Worm (Caenorhabditis elegans) whole organism, L1 larva: Measurements from ENCODE around the gene nhr-129.

Source experiments
- C16A3.4 ChIP-seq: fragments of 150-350 bp; optimal IDR thresholded peaks from 2 replicates; lab custom pipeline; 2014; ENCODE audit warnings: missing biosample characterization, missing genetic modification characterization
- C34B4.2 ChIP-seq: sonication (generic microtip); optimal IDR thresholded peaks from 2 replicates; lab custom pipeline; 2017; ENCODE audit warnings: mild to moderate bottlenecking, missing genetic modification characterization, missing compliant biosample characterization
- aha-1 ChIP-seq: fragments of 150-350 bp; optimal IDR thresholded peaks from 2 replicates; lab custom pipeline; 2014; ENCODE audit warnings: missing biosample characterization, missing genetic modification characterization
- alr-1 ChIP-seq: fragments of 200-800 bp; sonication (Bioruptor generic); optimal IDR thresholded peaks from 2 replicates; lab custom pipeline; 2018; ENCODE audit warnings: borderline replicate concordance, mild to moderate bottlenecking, missing genetic modification characterization, missing compliant biosample characterization
- ceh-63 ChIP-seq: fragments of 200-800 bp; sonication (Bioruptor generic); optimal IDR thresholded peaks from 2 replicates; lab custom pipeline; 2018; ENCODE audit warnings: mild to moderate bottlenecking, missing genetic modification characterization, missing compliant biosample characterization
- ceh-88 ChIP-seq: fragments of 200-800 bp; sonication (Bioruptor generic); IDR thresholded peaks from 2 replicates; pipeline ENCODE4 v1.3.6; 2022; ENCODE audit warnings: missing genetic modification characterization, missing compliant biosample characterization
- ceh-90 ChIP-seq: sonication (generic microtip); optimal IDR thresholded peaks from 2 replicates; lab custom pipeline; 2016; ENCODE audit warnings: missing genetic modification characterization, missing compliant biosample characterization
- dsc-1 ChIP-seq: sonication (generic microtip); optimal IDR thresholded peaks from 2 replicates; lab custom pipeline; 2016; ENCODE audit warnings: mild to moderate bottlenecking, missing genetic modification characterization, missing compliant biosample characterization
- egl-13 ChIP-seq: sonication (generic microtip); optimal IDR thresholded peaks from 2 replicates; lab custom pipeline; 2016; ENCODE audit warnings: missing genotype, missing genetic modification reagents, missing genetic modification characterization, missing compliant biosample characterization
- egl-27 ChIP-seq, 2 experiments: fragments of 150-350 bp in 1 of 2; sonication (generic microtip); optimal IDR thresholded peaks; 3 replicates each; lab custom pipeline; 2017 to 2018; ENCODE audit warnings: missing biosample characterization in 2 of 2, missing genetic modification characterization in 2 of 2, missing genetic modification reagents in 2 of 2
- elt-2 ChIP-seq: sonication (generic microtip); optimal IDR thresholded peaks from 2 replicates; lab custom pipeline; 2016; ENCODE audit warnings: missing genetic modification characterization, mild to moderate bottlenecking, inconsistent platforms, missing compliant biosample characterization, missing genetic modification reagents
- elt-3 ChIP-seq, 6 experiments: fragments of 150-350 bp in 1 of 6; sonication (generic microtip); optimal IDR thresholded peaks; 2 replicates each; lab custom pipeline; 2017 to 2018; ENCODE audit warnings: missing biosample characterization in 6 of 6, missing genetic modification characterization in 6 of 6, inconsistent platforms in 1 of 6
- fkh-10 ChIP-seq: sonication (generic microtip); optimal IDR thresholded peaks from 2 replicates; lab custom pipeline; 2017; ENCODE audit warnings: missing biosample characterization, missing genetic modification reagents, missing genetic modification characterization
- fkh-4 ChIP-seq: sonication (generic microtip); optimal IDR thresholded peaks from 2 replicates; lab custom pipeline; 2016; ENCODE audit warnings: missing compliant biosample characterization, missing genetic modification characterization, borderline replicate concordance
- fkh-8 ChIP-seq: sonication (generic microtip); optimal IDR thresholded peaks from 2 replicates; lab custom pipeline; 2016; ENCODE audit warnings: mild to moderate bottlenecking, missing genetic modification characterization, missing compliant biosample characterization
- fos-1 ChIP-seq: fragments of 150-350 bp; optimal IDR thresholded peaks from 2 replicates; lab custom pipeline; 2014; ENCODE audit warnings: missing biosample characterization, missing genetic modification characterization
- grh-1 ChIP-seq: fragments of 200-800 bp; sonication (Bioruptor generic); IDR thresholded peaks from 2 replicates; pipeline ENCODE4 v1.3.6; 2022; ENCODE audit warnings: missing genetic modification reagents, missing genetic modification characterization, missing compliant biosample characterization
- hlh-17 ChIP-seq: fragments of 200-800 bp; sonication (Bioruptor generic); optimal IDR thresholded peaks from 2 replicates; lab custom pipeline; 2018; ENCODE audit warnings: missing genetic modification characterization, mild to moderate bottlenecking, missing compliant biosample characterization, moderate library complexity, borderline replicate concordance
- hlh-4 ChIP-seq: sonication (generic microtip); optimal IDR thresholded peaks from 2 replicates; lab custom pipeline; 2016; ENCODE audit warnings: mild to moderate bottlenecking, missing genetic modification characterization, missing compliant biosample characterization
- hpl-2 ChIP-seq: fragments of 150-350 bp; optimal IDR thresholded peaks from 2 replicates; lab custom pipeline; 2014; ENCODE audit warnings: missing biosample characterization, missing genetic modification reagents, missing genetic modification characterization
- jun-1 ChIP-seq: fragments of 150-350 bp; optimal IDR thresholded peaks from 2 replicates; lab custom pipeline; 2014; ENCODE audit warnings: missing biosample characterization, missing genetic modification reagents, missing genetic modification characterization
- lin-15B ChIP-seq: fragments of 150-350 bp; sonication (generic microtip); optimal IDR thresholded peaks from 3 replicates; lab custom pipeline; 2014; ENCODE audit warnings: missing biosample characterization, missing genetic modification characterization
- lin-35 ChIP-seq, 2 experiments: fragments of 150-350 bp; optimal IDR thresholded peaks; 2 replicates each; lab custom pipeline; 2014; ENCODE audit warnings: missing biosample characterization in 2 of 2, missing genetic modification characterization in 2 of 2, missing genetic modification reagents in 2 of 2
- lin-39 ChIP-seq: fragments of 150-350 bp; optimal IDR thresholded peaks from 2 replicates; lab custom pipeline; 2014; ENCODE audit warnings: missing biosample characterization, missing genetic modification reagents, missing genetic modification characterization
- lir-3 ChIP-seq: sonication (generic microtip); optimal IDR thresholded peaks from 2 replicates; lab custom pipeline; 2016; ENCODE audit warnings: mild to moderate bottlenecking, missing genetic modification characterization, moderate library complexity, missing compliant biosample characterization; ENCODE audit not compliant: poor library complexity
- lsy-2 ChIP-seq, 2 experiments: fragments of 150-350 bp; optimal IDR thresholded peaks; 2 replicates each; lab custom pipeline; 2014; ENCODE audit warnings: missing biosample characterization in 2 of 2, missing genetic modification characterization in 2 of 2
- mdl-1 ChIP-seq, 2 experiments: fragments of 150-350 bp; optimal IDR thresholded peaks; 2 replicates each; lab custom pipeline; 2014 to 2017; ENCODE audit warnings: missing biosample characterization in 2 of 2, missing genetic modification characterization in 2 of 2, inconsistent platforms in 1 of 2
- mef-2 ChIP-seq: fragments of 150-350 bp; optimal IDR thresholded peaks from 2 replicates; lab custom pipeline; 2014; ENCODE audit warnings: missing biosample characterization, missing genetic modification characterization
- nhr-11 ChIP-seq: fragments of 150-350 bp; optimal IDR thresholded peaks from 2 replicates; lab custom pipeline; 2014; ENCODE audit warnings: missing biosample characterization, missing genetic modification characterization
- nhr-19 ChIP-seq: fragments of 200-800 bp; sonication (Bioruptor generic); conservative IDR thresholded peaks from 2 replicates; pipeline ENCODE4 v1.3.6; 2022; ENCODE audit warnings: missing genetic modification characterization, missing compliant biosample characterization
- nhr-20 ChIP-seq: sonication (generic microtip); optimal IDR thresholded peaks from 2 replicates; lab custom pipeline; 2016; ENCODE audit warnings: mild to moderate bottlenecking, missing genetic modification characterization, missing compliant biosample characterization
- nhr-237 ChIP-seq: fragments of 150-350 bp; optimal IDR thresholded peaks from 2 replicates; lab custom pipeline; 2014; ENCODE audit warnings: missing biosample characterization, missing genetic modification characterization
- nhr-28 ChIP-seq: fragments of 150-350 bp; optimal IDR thresholded peaks from 2 replicates; lab custom pipeline; 2014; ENCODE audit warnings: missing biosample characterization, missing genetic modification characterization
- nhr-71 ChIP-seq: sonication (generic microtip); optimal IDR thresholded peaks from 2 replicates; lab custom pipeline; 2016; ENCODE audit warnings: mild to moderate bottlenecking, missing genetic modification characterization, moderate library complexity, missing compliant biosample characterization
- nhr-84 ChIP-seq: sonication (generic microtip); optimal IDR thresholded peaks from 2 replicates; lab custom pipeline; 2017; ENCODE audit warnings: missing biosample characterization, missing genetic modification characterization
- pax-3 ChIP-seq: fragments of 200-800 bp; sonication (Bioruptor generic); optimal IDR thresholded peaks from 2 replicates; lab custom pipeline; 2018; ENCODE audit warnings: mild to moderate bottlenecking, missing genetic modification characterization, moderate library complexity, missing compliant biosample characterization
- pqm-1 ChIP-seq: sonication (generic microtip); optimal IDR thresholded peaks from 3 replicates; lab custom pipeline; 2017; ENCODE audit warnings: missing biosample characterization, missing genetic modification characterization
- rnt-1 ChIP-seq: sonication (generic microtip); optimal IDR thresholded peaks from 2 replicates; lab custom pipeline; 2016; ENCODE audit warnings: mild to moderate bottlenecking, missing genetic modification characterization, moderate library complexity, missing compliant biosample characterization
- skn-1 ChIP-seq: fragments of 150-350 bp; optimal IDR thresholded peaks from 2 replicates; lab custom pipeline; 2014; ENCODE audit warnings: missing biosample characterization, missing genetic modification characterization
- snpc-4 ChIP-seq: fragments of 150-350 bp; optimal IDR thresholded peaks from 2 replicates; lab custom pipeline; 2014; ENCODE audit warnings: missing biosample characterization, missing genetic modification characterization
- snu-23 ChIP-seq: sonication (generic microtip); optimal IDR thresholded peaks from 2 replicates; lab custom pipeline; 2016; ENCODE audit warnings: missing genetic modification characterization, missing compliant biosample characterization
- sox-4 ChIP-seq: sonication (generic microtip); optimal IDR thresholded peaks from 2 replicates; lab custom pipeline; 2016; ENCODE audit warnings: missing genetic modification characterization, missing compliant biosample characterization
- sup-37 ChIP-seq: fragments of 200-800 bp; sonication (Bioruptor generic); optimal IDR thresholded peaks from 2 replicates; lab custom pipeline; 2018; ENCODE audit warnings: mild to moderate bottlenecking, missing genetic modification characterization, missing compliant biosample characterization
- tbx-2 ChIP-seq: sonication (generic microtip); optimal IDR thresholded peaks from 2 replicates; lab custom pipeline; 2016; ENCODE audit warnings: missing genetic modification characterization, missing compliant biosample characterization
- tlp-1 ChIP-seq: fragments of 150-350 bp; optimal IDR thresholded peaks from 2 replicates; lab custom pipeline; 2014; ENCODE audit warnings: missing biosample characterization, missing genetic modification characterization
- unc-130 ChIP-seq: fragments of 150-350 bp; optimal IDR thresholded peaks from 2 replicates; lab custom pipeline; 2017; ENCODE audit warnings: missing biosample characterization, missing genetic modification characterization, inconsistent platforms
- unc-30 ChIP-seq: sonication (generic microtip); optimal IDR thresholded peaks from 2 replicates; lab custom pipeline; 2017; ENCODE audit warnings: missing biosample characterization, missing genetic modification characterization
- unc-62 ChIP-seq: fragments of 150-350 bp; optimal IDR thresholded peaks from 2 replicates; lab custom pipeline; 2014; ENCODE audit warnings: missing biosample characterization, missing genetic modification reagents, missing genetic modification characterization
- unc-86 ChIP-seq: sonication (generic microtip); optimal IDR thresholded peaks from 2 replicates; lab custom pipeline; 2016; ENCODE audit warnings: missing genetic modification characterization, missing compliant biosample characterization
- unc-98 ChIP-seq: fragments of 200-800 bp; sonication (Bioruptor generic); IDR thresholded peaks from 2 replicates; pipeline ENCODE4 v1.3.6; 2022; ENCODE audit warnings: missing genetic modification characterization, missing compliant biosample characterization
- vab-15 ChIP-seq: sonication (generic microtip); optimal IDR thresholded peaks from 2 replicates; lab custom pipeline; 2017; ENCODE audit warnings: missing genotype, mild to moderate bottlenecking, missing genetic modification characterization, missing compliant biosample characterization
- zag-1 ChIP-seq: fragments of 150-350 bp; optimal IDR thresholded peaks from 2 replicates; lab custom pipeline; 2014; ENCODE audit warnings: missing biosample characterization, missing genetic modification characterization
- zip-4 ChIP-seq: fragments of 200-800 bp; sonication (Bioruptor generic); optimal IDR thresholded peaks from 2 replicates; lab custom pipeline; 2018; ENCODE audit warnings: mild to moderate bottlenecking, missing genetic modification characterization, moderate library complexity, missing compliant biosample characterization
- ztf-4 ChIP-seq: fragments of 150-350 bp; optimal IDR thresholded peaks from 2 replicates; lab custom pipeline; 2014; ENCODE audit warnings: missing biosample characterization, missing genetic modification characterization

nhr-129 gene

ce11 chrV:13371336-13371735 is 40.5 kb upstream of the nhr-129 start (continued):
- no peak for TF ChIP-seq dsc-1 (tag; lab: Kevin White, UChicago)
- TF ChIP-seq mdl-1 (tag; optimal IDR thresholded peaks at IDR 0.05; lab: Kevin White, UChicago) = peak in 1 of 2 experiments; percentile 68
- TF ChIP-seq unc-30 = no peak
- TF ChIP-seq snu-23 = peak; percentile 92
- no peak for TF ChIP-seq unc-62 (GFP tag; lab: Kevin White, UChicago)
- no peak for TF ChIP-seq lin-15B
- TF ChIP-seq sup-37 (GFP tag; lab: Kevin White, UChicago) = no peak
- TF ChIP-seq snpc-4 (tag; lab: Kevin White, UChicago) = no peak
- no peak for TF ChIP-seq egl-13
- no peak for TF ChIP-seq unc-98 (GFP tag; lab: Robert Waterston, UW)
- peak; percentile 44 for TF ChIP-seq zip-4 (GFP tag; lab: Kevin White, UChicago)
- no peak for TF ChIP-seq fkh-8 (tag; lab: Kevin White, UChicago)
- no peak for TF ChIP-seq fkh-10 (GFP tag; lab: Kevin White, UChicago)
- peak; percentile 10 for TF ChIP-seq hpl-2 (GFP tag; lab: Kevin White, UChicago)
- TF ChIP-seq zag-1 (tag; lab: Kevin White, UChicago) = no peak
- TF ChIP-seq unc-130 = peak; percentile 59
- no peak for TF ChIP-seq hlh-17
- TF ChIP-seq alr-1 (tag; lab: Kevin White, UChicago) = no peak
- no peak for TF ChIP-seq pax-3 (tag; lab: Kevin White, UChicago)
- no peak for TF ChIP-seq ceh-90 (tag; lab: Kevin White, UChicago)
- peak in 5 of 6 experiments; percentile 59 to 96 (median 93) for TF ChIP-seq elt-3 (tag; optimal IDR thresholded peaks at IDR 0.05; lab: Kevin White, UChicago)
- TF ChIP-seq ceh-88 (GFP tag; lab: Robert Waterston, UW) = no peak
- TF ChIP-seq nhr-11 (tag; lab: Kevin White, UChicago) = no peak
- peak; percentile 55 for TF ChIP-seq tbx-2 (tag; lab: Kevin White, UChicago)
- TF ChIP-seq mef-2 (tag; lab: Kevin White, UChicago) = no peak
- no peak for TF ChIP-seq sox-4 (tag; lab: Kevin White, UChicago)
- peak; percentile 38 for TF ChIP-seq rnt-1 (tag; lab: Kevin White, UChicago)
- no peak for TF ChIP-seq pqm-1 (tag; lab: Kevin White, UChicago)
- TF ChIP-seq unc-86 (tag; lab: Kevin White, UChicago) = no peak
- no peak for TF ChIP-seq nhr-84
- TF ChIP-seq egl-27 (tag; optimal IDR thresholded peaks at IDR 0.05; lab: Kevin White, UChicago) = peak; percentile 19 to 38
- no peak for TF ChIP-seq tlp-1 (tag; lab: Kevin White, UChicago)
- no peak for TF ChIP-seq aha-1 (tag; lab: Kevin White, UChicago)
- peak; percentile 57 for TF ChIP-seq ztf-4
- TF ChIP-seq vab-15 (tag; lab: Kevin White, UChicago) = no peak
- no peak for TF ChIP-seq C34B4.2 (tag; lab: Kevin White, UChicago)
- TF ChIP-seq fos-1 = peak; percentile 66
- no peak for TF ChIP-seq nhr-28
- TF ChIP-seq nhr-19 (GFP tag; lab: Robert Waterston, UW) = peak; percentile 63
- TF ChIP-seq nhr-20 (tag; lab: Kevin White, UChicago) = peak; percentile 92
- no peak for TF ChIP-seq elt-2 (tag; lab: Kevin White, UChicago)
- no peak for TF ChIP-seq ceh-63 (GFP tag; lab: Kevin White, UChicago)
- peak; percentile 26 for TF ChIP-seq lir-3 (tag; lab: Kevin White, UChicago)
- TF ChIP-seq C16A3.4 (tag; lab: Kevin White, UChicago) = peak; percentile 62
- TF ChIP-seq nhr-237 (tag; lab: Kevin White, UChicago) = peak; percentile 59
- TF ChIP-seq lin-35 (GFP tag; optimal IDR thresholded peaks at IDR 0.05; lab: Kevin White, UChicago) = peak; percentile 21 to 69
- TF ChIP-seq grh-1 (GFP tag; lab: Robert Waterston, UW) = peak; percentile 100
- no peak for TF ChIP-seq hlh-4
- peak; percentile 63 to 75 for TF ChIP-seq lsy-2 (tag; optimal IDR thresholded peaks at IDR 0.05; lab: Kevin White, UChicago)
- peak; percentile 5 for TF ChIP-seq skn-1 (tag; lab: Kevin White, UChicago)
- no peak for TF ChIP-seq fkh-4 (tag; lab: Kevin White, UChicago)
- TF ChIP-seq nhr-71 (tag; lab: Kevin White, UChicago) = peak; percentile 86
- TF ChIP-seq jun-1 (tag; lab: Kevin White, UChicago) = peak; percentile 31
- TF ChIP-seq lin-39 (tag; lab: Kevin White, UChicago) = no peak
